Worm (Caenorhabditis elegans) whole organism, L4 larva: ENCODE measurements around the gene str-23.
"Not testable (repeated sequence)": the region's sequence is repeated elsewhere in the genome, so short reads cannot be mapped to it uniquely, and the experiment has no call there.

Experiments
- F26F4.8 ChIP-seq: fragments of 200-800 bp; sonication (Bioruptor generic); conservative IDR thresholded peaks from 2 replicates; pipeline ENCODE4 v1.3.6; 2022; ENCODE audit warnings: missing genetic modification characterization, missing compliant biosample characterization
- F37D6.2 ChIP-seq: sonication (generic microtip); optimal IDR thresholded peaks from 2 replicates; lab custom pipeline; 2016; ENCODE audit warnings: mild to moderate bottlenecking, missing genetic modification characterization, missing compliant biosample characterization
- T26A8.4 ChIP-seq: fragments of 200-800 bp; sonication (Bioruptor generic); IDR thresholded peaks from 2 replicates; pipeline ENCODE4 v1.3.6; 2022; ENCODE audit warnings: missing genetic modification characterization, missing compliant biosample characterization
- Y75B8A.6 ChIP-seq: fragments of 200-800 bp; sonication (Bioruptor generic); IDR thresholded peaks from 2 replicates; pipeline ENCODE4 v1.3.6; 2022; ENCODE audit warnings: missing genetic modification reagents, missing genetic modification characterization, missing compliant biosample characterization
- ZK337.2 ChIP-seq: fragments of 200-800 bp; sonication (Bioruptor generic); IDR thresholded peaks from 2 replicates; pipeline ENCODE4 v1.3.6; 2022; ENCODE audit warnings: missing genetic modification reagents, missing genetic modification characterization, missing compliant biosample characterization
- ZK546.5 ChIP-seq, 2 experiments: sonication (generic microtip); optimal IDR thresholded peaks; 2 replicates each; lab custom pipeline; 2017; ENCODE audit warnings: missing biosample characterization in 2 of 2, missing genetic modification characterization in 2 of 2
- ceh-82 ChIP-seq: sonication (generic microtip); optimal IDR thresholded peaks from 2 replicates; lab custom pipeline; 2017; ENCODE audit warnings: missing biosample characterization, missing genetic modification characterization
- cey-2 ChIP-seq: sonication (generic microtip); optimal IDR thresholded peaks from 3 replicates; lab custom pipeline; 2017; ENCODE audit warnings: missing genetic modification characterization, mild to moderate bottlenecking, missing compliant biosample characterization, antibody characterized with exemption, borderline replicate concordance; ENCODE audit not compliant: insufficient read depth
- ctbp-1 ChIP-seq: fragments of 200-800 bp; sonication (Bioruptor generic); IDR thresholded peaks from 2 replicates; pipeline ENCODE4 v1.3.6; 2022; ENCODE audit warnings: missing genetic modification reagents, missing genetic modification characterization, missing compliant biosample characterization
- daf-19 ChIP-seq: fragments of 200-800 bp; sonication (Bioruptor generic); conservative IDR thresholded peaks from 2 replicates; pipeline ENCODE4 v1.3.6; 2022; ENCODE audit warnings: missing genetic modification characterization, missing compliant biosample characterization
- daf-8 ChIP-seq: fragments of 200-800 bp; sonication (Bioruptor generic); IDR thresholded peaks from 2 replicates; pipeline ENCODE4 v1.3.6; 2022; ENCODE audit warnings: missing genetic modification characterization, missing compliant biosample characterization
- dmd-6 ChIP-seq: fragments of 200-800 bp; sonication (Bioruptor generic); IDR thresholded peaks from 2 replicates; pipeline ENCODE4 v1.3.6; 2022; ENCODE audit warnings: missing genetic modification reagents, missing genetic modification characterization, missing compliant biosample characterization
- dmd-8 ChIP-seq: fragments of 200-800 bp; sonication (Bioruptor generic); IDR thresholded peaks from 2 replicates; pipeline ENCODE4 v1.3.6; 2022; ENCODE audit warnings: missing genetic modification characterization, missing compliant biosample characterization
- egl-43 ChIP-seq: fragments of 200-800 bp; sonication (Bioruptor generic); IDR thresholded peaks from 2 replicates; pipeline ENCODE4 v1.3.6; 2022; ENCODE audit warnings: missing genetic modification reagents, missing genetic modification characterization, missing compliant biosample characterization
- fkh-10 ChIP-seq: fragments of 150-350 bp; optimal IDR thresholded peaks from 2 replicates; lab custom pipeline; 2014; ENCODE audit warnings: missing biosample characterization, missing genetic modification reagents, missing genetic modification characterization
- gei-8 ChIP-seq: fragments of 200-800 bp; sonication (Bioruptor generic); optimal IDR thresholded peaks from 2 replicates; lab custom pipeline; 2018; ENCODE audit warnings: mild to moderate bottlenecking, missing genetic modification characterization, missing compliant biosample characterization
- hif-1 ChIP-seq, 2 experiments: sonication (generic microtip); optimal IDR thresholded peaks; 2 replicates each; lab custom pipeline; 2016 to 2017; ENCODE audit warnings: missing compliant biosample characterization in 2 of 2, missing genetic modification characterization in 2 of 2, missing genetic modification reagents in 2 of 2, missing genotype in 2 of 2, mild to moderate bottlenecking in 1 of 2
- hlh-11 ChIP-seq: fragments of 200-800 bp; sonication (Bioruptor generic); optimal IDR thresholded peaks from 2 replicates; lab custom pipeline; 2018; ENCODE audit warnings: mild to moderate bottlenecking, missing genetic modification characterization, missing compliant biosample characterization
- hmg-1.1 ChIP-seq: fragments of 200-800 bp; sonication (Bioruptor generic); IDR thresholded peaks from 2 replicates; pipeline ENCODE4 v1.3.6; 2022; ENCODE audit warnings: missing genetic modification reagents, missing genetic modification characterization, missing compliant biosample characterization
- lin-1 ChIP-seq: fragments of 200-800 bp; sonication (Bioruptor generic); IDR thresholded peaks from 2 replicates; pipeline ENCODE4 v1.3.6; 2022; ENCODE audit warnings: missing genetic modification reagents, missing genetic modification characterization, missing compliant biosample characterization
- lin-13 ChIP-seq: fragments of 150-350 bp; optimal IDR thresholded peaks from 2 replicates; lab custom pipeline; 2014; ENCODE audit warnings: missing biosample characterization, missing genetic modification reagents, missing genetic modification characterization
- lir-3 ChIP-seq: sonication (generic microtip); optimal IDR thresholded peaks from 2 replicates; lab custom pipeline; 2016; ENCODE audit warnings: mild to moderate bottlenecking, missing genetic modification characterization, missing compliant biosample characterization
- madf-9 ChIP-seq: fragments of 200-800 bp; sonication (Bioruptor generic); conservative IDR thresholded peaks from 2 replicates; pipeline ENCODE4 v1.3.6; 2022; ENCODE audit warnings: missing genetic modification reagents, missing genetic modification characterization, missing compliant biosample characterization
- mdt-29 ChIP-seq: fragments of 200-800 bp; sonication (Bioruptor generic); IDR thresholded peaks from 2 replicates; pipeline ENCODE4 v1.3.6; 2022; ENCODE audit warnings: missing genetic modification reagents, missing genetic modification characterization, missing compliant biosample characterization
- mxl-2 ChIP-seq: fragments of 200-800 bp; sonication (Bioruptor generic); conservative IDR thresholded peaks from 2 replicates; pipeline ENCODE4 v1.3.6; 2022; ENCODE audit warnings: missing genetic modification reagents, missing genetic modification characterization, missing compliant biosample characterization
- mxl-3 ChIP-seq: fragments of 200-800 bp; sonication (Bioruptor generic); optimal IDR thresholded peaks from 2 replicates; lab custom pipeline; 2018; ENCODE audit warnings: mild to moderate bottlenecking, missing genetic modification characterization, missing compliant biosample characterization
- nhr-10 ChIP-seq: fragments of 150-350 bp; optimal IDR thresholded peaks from 2 replicates; lab custom pipeline; 2014; ENCODE audit warnings: missing biosample characterization, missing genetic modification characterization
- nhr-25 ChIP-seq: sonication (generic microtip); optimal IDR thresholded peaks from 2 replicates; lab custom pipeline; 2017; ENCODE audit warnings: missing genetic modification characterization, mild to moderate bottlenecking, missing compliant biosample characterization, antibody characterized with exemption, moderate library complexity, borderline replicate concordance; ENCODE audit not compliant: insufficient read depth
- nhr-28 ChIP-seq: fragments of 150-350 bp; optimal IDR thresholded peaks from 2 replicates; lab custom pipeline; 2014; ENCODE audit warnings: missing biosample characterization, missing genetic modification characterization
- pha-4 ChIP-seq, 2 experiments: fragments of 150-350 bp in 1 of 2; fragments of 200-800 bp in 1 of 2; sonication (Bioruptor generic) in 1 of 2; IDR thresholded peaks in 1 of 2; optimal IDR thresholded peaks in 1 of 2; 2 replicates each; pipeline versions ENCODE4 v1.3.6 to Lab custom; 2014 to 2022; ENCODE audit warnings: missing genetic modification characterization in 2 of 2, missing genetic modification reagents in 2 of 2, missing biosample characterization in 1 of 2, missing compliant biosample characterization in 1 of 2
- php-3 ChIP-seq: fragments of 200-800 bp; sonication (Bioruptor generic); IDR thresholded peaks from 2 replicates; pipeline ENCODE4 v1.3.6; 2022; ENCODE audit warnings: missing genetic modification reagents, missing genetic modification characterization, missing compliant biosample characterization
- pqm-1 ChIP-seq: sonication (generic microtip); optimal IDR thresholded peaks from 2 replicates; lab custom pipeline; 2017; ENCODE audit warnings: missing biosample characterization, missing genetic modification characterization
- set-16 ChIP-seq: fragments of 200-800 bp; sonication (Bioruptor generic); IDR thresholded peaks from 2 replicates; pipeline ENCODE4 v1.3.6; 2022; ENCODE audit warnings: missing genetic modification reagents, missing genetic modification characterization, missing compliant biosample characterization
- snpc-1.2 ChIP-seq: fragments of 200-800 bp; sonication (Bioruptor generic); IDR thresholded peaks from 2 replicates; pipeline ENCODE4 v1.3.6; 2022; ENCODE audit warnings: missing genetic modification reagents, missing genetic modification characterization, missing compliant biosample characterization
- spr-1 ChIP-seq: sonication (generic microtip); optimal IDR thresholded peaks from 2 replicates; lab custom pipeline; 2016; ENCODE audit warnings: mild to moderate bottlenecking, missing genetic modification characterization, missing compliant biosample characterization
- tag-97 ChIP-seq: fragments of 200-800 bp; sonication (Bioruptor generic); IDR thresholded peaks from 2 replicates; pipeline ENCODE4 v1.3.6; 2022; ENCODE audit warnings: missing genetic modification characterization, missing compliant biosample characterization
- zag-1 ChIP-seq: fragments of 150-350 bp; optimal IDR thresholded peaks from 2 replicates; lab custom pipeline; 2014; ENCODE audit warnings: missing biosample characterization, missing genetic modification characterization
- zfp-2 ChIP-seq: sonication (generic microtip); optimal IDR thresholded peaks from 2 replicates; lab custom pipeline; 2016; ENCODE audit warnings: mild to moderate bottlenecking, missing genetic modification characterization, missing compliant biosample characterization
- zip-2 ChIP-seq: fragments of 150-350 bp; optimal IDR thresholded peaks from 2 replicates; lab custom pipeline; 2014; ENCODE audit warnings: missing biosample characterization, missing genetic modification characterization
- ztf-7 ChIP-seq: fragments of 150-350 bp; optimal IDR thresholded peaks from 2 replicates; lab custom pipeline; 2014; ENCODE audit warnings: missing biosample characterization, missing genetic modification characterization

Gene str-23

DNA sequence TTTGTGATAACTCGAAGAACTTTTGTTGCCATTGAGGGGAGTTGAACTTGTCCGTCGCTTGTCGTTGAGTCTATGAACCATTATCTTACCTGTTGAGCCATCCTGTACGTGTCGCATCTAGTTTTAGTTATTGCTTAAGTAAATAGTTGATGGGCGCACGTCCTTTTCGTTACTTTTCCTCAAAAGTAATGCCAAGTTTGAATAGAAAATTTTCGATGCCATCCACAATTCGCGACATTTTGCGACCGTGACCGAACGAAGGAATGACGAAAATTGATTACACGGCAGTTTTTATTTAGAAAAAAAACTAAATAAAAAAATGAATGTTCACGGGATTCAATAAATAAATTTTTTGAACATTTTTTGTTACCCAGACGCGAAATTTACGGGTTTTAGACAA lies 23.5 kb downstream of the str-23 start, which contains the start of gene F53E4.1:
F53E4.1 (minus strand) TSS at position 101 of the 400 bp plus-strand sequence.
- not testable (repeated sequence) for TF ChIP-seq tag-97 (GFP tag; lab: Robert Waterston, UW); F26F4.8 (GFP tag; lab: Robert Waterston, UW); nhr-28 (tag; lab: Kevin White, UChicago)
- TF ChIP-seq, all 104 proteins: peak for 0; not testable (repeated sequence) for 104

DNA sequence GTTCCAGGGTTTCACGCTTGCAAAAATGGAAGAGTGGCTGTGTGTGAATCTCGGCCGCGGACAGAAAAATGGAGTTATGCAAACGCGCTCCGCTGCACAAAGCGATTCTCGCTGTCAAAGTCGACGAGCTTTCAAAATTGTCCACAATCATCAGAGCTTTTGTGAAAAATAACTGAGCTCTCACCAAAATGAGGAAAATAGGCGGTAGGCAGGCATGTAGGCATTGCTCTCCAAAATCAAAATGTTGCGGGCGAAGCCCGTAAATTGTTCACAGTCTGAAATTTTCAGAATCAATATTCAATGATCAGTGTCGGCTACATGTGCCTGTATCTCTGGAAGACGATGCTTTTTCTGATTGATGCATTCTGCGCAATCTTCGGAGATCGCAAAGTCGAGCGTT lies 24.2 kb downstream of the str-23 start, which contains the start of gene K06B4.4:
K06B4.4 (plus strand) TSS at position 301 of the 400 bp plus-strand sequence.
- no peak for TF ChIP-seq mxl-3 (GFP tag; lab: Kevin White, UChicago)
- TF ChIP-seq ztf-7 (tag; lab: Kevin White, UChicago) = no peak
- TF ChIP-seq tag-97 (GFP tag; lab: Robert Waterston, UW) = no peak
- no peak for TF ChIP-seq lin-1 (GFP tag; lab: Robert Waterston, UW)
- TF ChIP-seq zfp-2 (tag; lab: Kevin White, UChicago) = no peak
- no peak for TF ChIP-seq snpc-1.2 (GFP tag; lab: Robert Waterston, UW)
- no peak for TF ChIP-seq daf-8 (GFP tag; lab: Robert Waterston, UW)
- no peak for TF ChIP-seq T26A8.4 (GFP tag; lab: Robert Waterston, UW)
- no peak for TF ChIP-seq dmd-6 (GFP tag; lab: Robert Waterston, UW)

DNA sequence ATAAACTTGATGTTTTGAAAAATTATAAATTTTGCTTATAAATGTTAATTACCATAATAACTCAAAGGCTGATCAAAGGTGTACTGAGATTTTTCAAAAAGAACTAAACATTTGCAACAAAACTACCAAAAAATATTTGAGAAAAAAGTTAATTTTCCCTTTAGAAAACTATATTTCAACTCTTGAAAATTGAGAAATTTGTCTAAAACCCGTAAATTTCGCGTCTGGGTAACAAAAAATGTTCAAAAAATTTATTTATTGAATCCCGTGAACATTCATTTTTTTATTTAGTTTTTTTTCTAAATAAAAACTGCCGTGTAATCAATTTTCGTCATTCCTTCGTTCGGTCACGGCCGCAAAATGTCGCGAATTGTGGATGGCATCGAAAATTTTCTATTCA lies 25.5 kb downstream of the str-23 start, which contains the start of gene K06B4.15:
K06B4.15 (plus strand) TSS at position 301 of the 400 bp plus-strand sequence.
- not testable (repeated sequence) for TF ChIP-seq zip-2; gei-8; ctbp-1 (GFP tag; lab: Robert Waterston, UW)

DNA sequence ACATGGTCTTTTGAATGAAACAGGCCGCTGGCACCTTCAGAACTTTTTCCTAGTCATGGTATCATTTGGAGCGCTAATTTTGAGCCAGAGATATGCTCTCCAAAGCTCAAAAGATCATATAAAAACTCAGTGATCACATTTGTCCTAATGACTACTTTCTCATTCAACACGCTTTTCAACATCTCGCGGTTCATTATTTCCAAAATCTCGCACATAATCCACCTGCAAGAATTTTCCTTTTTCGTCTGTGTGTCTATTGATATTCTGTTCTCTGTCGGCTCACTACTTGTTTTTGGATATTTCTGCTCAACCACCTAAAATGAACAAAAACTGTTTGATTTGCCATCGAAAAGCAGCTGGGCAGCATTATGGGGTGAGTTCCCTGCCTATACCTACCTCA lies 29.0 kb downstream of the str-23 start, which contains the start of gene nhr-51:
nhr-51 (plus strand) TSS at position 301 of the 400 bp plus-strand sequence.
- TF ChIP-seq pha-4 (GFP tag; IDR thresholded peaks at IDR 0.05; lab: Robert Waterston, UW) (no peak), pha-4 (tag; optimal IDR thresholded peaks at IDR 0.05; lab: Kevin White, UChicago) (no peak), lin-13 (GFP tag; lab: Kevin White, UChicago) (no peak), dmd-6 (GFP tag; lab: Robert Waterston, UW) (no peak)

DNA sequence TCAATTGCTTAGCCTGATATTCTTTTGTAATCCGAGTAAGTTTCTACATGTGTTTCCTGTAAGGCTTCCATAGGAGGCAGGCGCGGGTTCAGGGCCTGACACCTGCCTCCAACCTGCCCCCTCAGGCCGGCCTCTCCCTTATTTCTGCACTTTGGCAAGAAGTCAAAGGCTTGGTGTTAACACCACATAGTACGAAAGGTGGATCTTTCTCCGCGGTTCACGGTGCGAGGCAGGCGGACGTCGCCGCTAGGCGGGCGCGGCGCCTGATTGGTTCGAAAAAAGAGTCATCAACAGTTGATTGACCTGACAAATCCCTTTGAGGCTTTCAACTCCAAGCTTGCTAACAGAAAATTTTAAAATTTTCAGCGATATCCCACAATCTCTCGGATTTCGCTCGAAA lies 30.2 kb downstream of the str-23 start:
- TF ChIP-seq F37D6.2 = no peak
- peak; percentile 55 for TF ChIP-seq set-16 (GFP tag; lab: Robert Waterston, UW)
- TF ChIP-seq spr-1 (tag; lab: Kevin White, UChicago) = no peak
- TF ChIP-seq php-3 = no peak
- no peak for TF ChIP-seq nhr-25 (tag; lab: Kevin White, UChicago)
- TF ChIP-seq lir-3 = no peak
- TF ChIP-seq dmd-8 = 0 out of 2 replicates have a peak, but pooled peaks have one; percentile 31
- TF ChIP-seq fkh-10 (GFP tag; lab: Kevin White, UChicago) = no peak
- TF ChIP-seq zag-1 (tag; lab: Kevin White, UChicago) = no peak
- no peak for TF ChIP-seq tag-97 (GFP tag; lab: Robert Waterston, UW)
- no peak for TF ChIP-seq madf-9 (GFP tag; lab: Robert Waterston, UW)
- TF ChIP-seq hif-1 (tag; optimal IDR thresholded peaks at IDR 0.05; lab: Kevin White, UChicago) = no peak
- no peak for TF ChIP-seq daf-19 (GFP tag; lab: Robert Waterston, UW)
- TF ChIP-seq nhr-10 (tag; lab: Kevin White, UChicago) = no peak

DNA sequence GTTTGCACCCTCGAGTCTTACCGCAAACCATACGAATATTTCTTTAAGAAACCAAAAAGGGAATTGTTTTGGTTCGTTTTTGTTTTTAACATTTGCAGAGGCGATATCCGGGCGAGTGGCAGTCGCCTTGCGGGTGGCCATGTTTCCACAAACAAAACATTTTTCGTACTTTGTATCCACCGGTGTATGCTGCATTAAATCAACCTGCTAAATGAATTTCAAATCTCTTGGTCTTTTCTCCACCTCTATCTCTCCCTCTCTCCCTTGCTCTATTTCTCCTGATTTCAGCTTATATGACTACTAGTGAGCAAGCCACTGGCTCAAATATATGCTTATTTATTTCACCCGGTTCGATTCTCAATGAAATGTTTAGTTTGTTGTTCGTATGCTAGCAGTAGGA lies 32.5 kb downstream of the str-23 start, which contains the start of gene nhr-52:
nhr-52 (plus strand) TSS at position 301 of the 400 bp plus-strand sequence.
- TF ChIP-seq egl-43 (GFP tag; lab: Robert Waterston, UW) (no peak), gei-8 (no peak), tag-97 (GFP tag; lab: Robert Waterston, UW) (no peak), nhr-10 (tag; lab: Kevin White, UChicago) (no peak), mxl-2 (GFP tag; lab: Robert Waterston, UW) (no peak), hlh-11 (tag; lab: Kevin White, UChicago) (no peak), ceh-82 (tag; lab: Kevin White, UChicago) (no peak), cey-2 (tag; lab: Kevin White, UChicago) (no peak), ZK337.2 (no peak), Y75B8A.6 (GFP tag; lab: Robert Waterston, UW) (no peak), pha-4 (GFP tag; IDR thresholded peaks at IDR 0.05; lab: Robert Waterston, UW) (no peak), pha-4 (tag; optimal IDR thresholded peaks at IDR 0.05; lab: Kevin White, UChicago) (no peak), ZK546.5 (tag; optimal IDR thresholded peaks at IDR 0.05; lab: Kevin White, UChicago) (no peak), pqm-1 (tag; lab: Kevin White, UChicago) (no peak), mdt-29 (no peak), hmg-1.1 (no peak)
